Worm (Caenorhabditis elegans): ENCODE data around the gene npr-36.
A peak's percentile ranks its signal among the peaks of the same experiment; 100 is the strongest.

The npr-36 gene

DNA sequence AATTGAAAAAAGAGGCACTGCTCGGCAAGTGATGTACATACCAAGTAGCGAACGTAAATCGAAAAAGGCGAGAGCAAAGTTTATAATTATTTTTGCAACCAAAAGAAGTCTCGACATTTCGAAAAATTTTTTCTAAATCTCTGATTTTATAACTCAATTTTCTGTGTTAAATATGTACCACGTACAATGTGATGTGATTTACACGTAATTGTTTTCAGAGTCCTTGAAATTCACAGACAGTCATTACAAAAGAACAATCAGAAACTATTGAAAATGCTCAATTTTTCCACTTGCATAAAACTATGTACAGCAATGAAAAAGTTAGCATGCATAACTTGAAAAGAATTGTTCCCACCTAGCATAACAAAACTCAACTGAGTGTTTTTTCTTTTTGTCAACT lies 43.5 kb downstream of the npr-36 start:
- TF ChIP-seq nhr-12 (tag; optimal IDR thresholded peaks at IDR 0.05): no peak
- TF ChIP-seq crh-2 (tag; optimal IDR thresholded peaks at IDR 0.05): no peak
- no peak for TF ChIP-seq egl-27 (tag; optimal IDR thresholded peaks at IDR 0.05)
- TF ChIP-seq nhr-6 (tag; optimal IDR thresholded peaks at IDR 0.05): no peak
- no peak for TF ChIP-seq nhr-11 (tag; optimal IDR thresholded peaks at IDR 0.05)
- TF ChIP-seq ZK546.5 (tag; optimal IDR thresholded peaks at IDR 0.05): no peak
- no peak for TF ChIP-seq nhr-237 (tag; optimal IDR thresholded peaks at IDR 0.05)
- TF ChIP-seq elt-3 (tag; optimal IDR thresholded peaks at IDR 0.05): no peak
- no peak for TF ChIP-seq nhr-25 (tag; optimal IDR thresholded peaks at IDR 0.05)
- TF ChIP-seq nhr-10 (tag; optimal IDR thresholded peaks at IDR 0.05): no peak
- TF ChIP-seq mbf-1 (tag; optimal IDR thresholded peaks at IDR 0.05): no peak
- TF ChIP-seq lin-11 (tag; optimal IDR thresholded peaks at IDR 0.05): no peak
- no peak for TF ChIP-seq zag-1 (tag; optimal IDR thresholded peaks at IDR 0.05)
- TF ChIP-seq sma-9 (GFP tag; optimal IDR thresholded peaks at IDR 0.05): no peak
- no peak for TF ChIP-seq sma-9 (tag; optimal IDR thresholded peaks at IDR 0.05)
- TF ChIP-seq alr-1 (tag; optimal IDR thresholded peaks at IDR 0.05): no peak
- TF ChIP-seq nhr-21 (tag; optimal IDR thresholded peaks at IDR 0.05): no peak
- no peak for TF ChIP-seq dmd-4 (tag; optimal IDR thresholded peaks at IDR 0.05)

DNA sequence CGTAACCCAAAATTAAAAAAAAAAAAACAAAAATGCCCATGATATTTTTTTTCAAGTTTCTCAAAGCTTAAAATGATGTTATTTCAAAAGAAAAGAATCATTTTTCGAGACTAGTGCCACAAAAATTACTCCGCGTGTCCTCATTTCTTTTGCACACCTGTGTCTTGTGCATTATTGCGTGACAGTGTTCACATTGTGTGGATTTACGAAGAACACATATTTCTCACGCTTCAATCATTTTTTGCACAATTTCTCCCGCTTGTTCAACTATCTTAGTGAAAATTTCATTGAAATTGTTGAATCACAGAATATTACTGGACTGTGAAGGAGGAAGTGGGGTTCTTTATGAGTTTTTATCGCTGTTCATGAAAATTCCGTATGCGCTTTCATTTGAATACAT lies 49.3 kb downstream of the npr-36 start:
- TF ChIP-seq nhr-129 (tag; optimal IDR thresholded peaks at IDR 0.05) (no peak), R02D3.7 (tag; optimal IDR thresholded peaks at IDR 0.05) (peak; percentile 63), ZK546.5 (tag; optimal IDR thresholded peaks at IDR 0.05) (no peak), egl-27 (tag; optimal IDR thresholded peaks at IDR 0.05) (no peak)

DNA sequence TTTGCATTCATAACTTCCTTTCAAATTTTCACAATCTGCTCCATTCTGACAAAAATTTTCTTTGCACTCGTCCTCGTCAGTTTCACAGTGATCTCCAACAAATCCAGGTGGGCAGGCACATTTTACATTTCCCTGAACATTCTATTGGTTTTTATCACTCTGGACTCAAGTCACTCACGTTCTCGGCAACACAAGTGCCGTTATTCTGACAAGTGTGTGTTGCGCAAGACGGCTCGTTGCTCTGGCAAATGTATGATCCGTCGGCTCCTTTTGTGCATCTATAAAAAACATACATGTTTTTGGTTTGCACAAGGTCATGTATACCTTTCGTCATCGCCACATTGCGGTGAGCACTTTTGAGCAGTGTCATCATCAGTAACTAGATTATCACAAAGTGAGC lies 53.1 kb downstream of the npr-36 start:
- no peak for TF ChIP-seq unc-62 (GFP tag; optimal IDR thresholded peaks at IDR 0.05)
- no peak for TF ChIP-seq nhr-11 (tag; optimal IDR thresholded peaks at IDR 0.05)
- no peak for TF ChIP-seq mbf-1 (tag; optimal IDR thresholded peaks at IDR 0.05)
- TF ChIP-seq fos-1 (tag; optimal IDR thresholded peaks at IDR 0.05): no peak
- no peak for TF ChIP-seq ztf-4 (tag; optimal IDR thresholded peaks at IDR 0.05)
- TF ChIP-seq nhr-237 (tag; optimal IDR thresholded peaks at IDR 0.05): no peak
- no peak for TF ChIP-seq Y55F3AM.14 (GFP tag; optimal IDR thresholded peaks at IDR 0.05)
- no peak for TF ChIP-seq sma-3 (GFP tag; optimal IDR thresholded peaks at IDR 0.05)
- TF ChIP-seq peb-1 (tag; optimal IDR thresholded peaks at IDR 0.05): no peak
- no peak for TF ChIP-seq snpc-4 (tag; optimal IDR thresholded peaks at IDR 0.05)
- TF ChIP-seq lin-39 (tag; optimal IDR thresholded peaks at IDR 0.05): no peak
- TF ChIP-seq alr-1 (tag; optimal IDR thresholded peaks at IDR 0.05): no peak
- TF ChIP-seq gmeb-1 (tag; optimal IDR thresholded peaks at IDR 0.05): no peak
- no peak for TF ChIP-seq ZK546.5 (tag; optimal IDR thresholded peaks at IDR 0.05)
- no peak for TF ChIP-seq ama-1 (optimal IDR thresholded peaks at IDR 0.05)
- no peak for TF ChIP-seq sem-4 (tag; optimal IDR thresholded peaks at IDR 0.05)
- TF ChIP-seq nhr-77 (tag; optimal IDR thresholded peaks at IDR 0.05): no peak
- TF ChIP-seq nhr-129 (tag; optimal IDR thresholded peaks at IDR 0.05): no peak
- TF ChIP-seq C34F6.9 (tag; optimal IDR thresholded peaks at IDR 0.05): no peak
